Worm (Caenorhabditis elegans) whole organism, young adult: ENCODE measurements around the gene F23B2.7.

Source experiments
- F39B2.1 ChIP-seq: fragments of 200-800 bp; sonication (Bioruptor generic); IDR thresholded peaks from 2 replicates; pipeline ENCODE4 v1.3.6; 2022; ENCODE audit warnings: missing genetic modification reagents, missing genetic modification characterization, missing compliant biosample characterization
- atf-7 ChIP-seq: sonication (generic microtip); optimal IDR thresholded peaks from 2 replicates; lab custom pipeline; 2017; ENCODE audit warnings: mild to moderate bottlenecking, missing genetic modification characterization, missing compliant biosample characterization
- ceh-100 ChIP-seq: fragments of 200-800 bp; sonication (Bioruptor generic); IDR thresholded peaks from 2 replicates; pipeline ENCODE4 v1.3.6; 2022; ENCODE audit warnings: missing genetic modification reagents, missing genetic modification characterization, missing compliant biosample characterization
- ceh-40 ChIP-seq: fragments of 200-800 bp; sonication (Bioruptor generic); IDR thresholded peaks from 2 replicates; pipeline ENCODE4 v1.3.6; 2022; ENCODE audit warnings: missing genetic modification characterization, missing compliant biosample characterization
- ceh-58 ChIP-seq: fragments of 200-800 bp; sonication (Bioruptor generic); IDR thresholded peaks from 2 replicates; pipeline ENCODE4 v1.3.6; 2022; ENCODE audit warnings: missing genetic modification characterization, missing compliant biosample characterization
- lin-26 ChIP-seq: fragments of 200-800 bp; sonication (Bioruptor generic); IDR thresholded peaks from 2 replicates; pipeline ENCODE4 v1.3.6; 2022; ENCODE audit warnings: missing genetic modification reagents, missing genetic modification characterization, missing compliant biosample characterization
- madf-3 ChIP-seq: fragments of 200-800 bp; sonication (Bioruptor generic); IDR thresholded peaks from 2 replicates; pipeline ENCODE4 v1.3.6; 2022; ENCODE audit warnings: missing genetic modification reagents, missing genetic modification characterization, missing compliant biosample characterization
- nfyb-1 ChIP-seq: fragments of 200-800 bp; sonication (Bioruptor generic); IDR thresholded peaks from 2 replicates; pipeline ENCODE4 v1.3.6; 2022; ENCODE audit warnings: missing genetic modification reagents, missing genetic modification characterization, missing compliant biosample characterization
- pbrm-1 ChIP-seq: fragments of 200-800 bp; sonication (Bioruptor generic); IDR thresholded peaks from 2 replicates; pipeline ENCODE4 v1.3.6; 2022; ENCODE audit warnings: missing genetic modification reagents, missing genetic modification characterization, missing compliant biosample characterization
- pha-4 ChIP-seq: fragments of 150-350 bp; sonication (generic microtip); optimal IDR thresholded peaks from 2 replicates; lab custom pipeline; 2014; ENCODE audit warnings: missing biosample characterization, missing genetic modification reagents, missing genetic modification characterization
- sea-2 ChIP-seq: fragments of 200-800 bp; sonication (Bioruptor generic); IDR thresholded peaks from 2 replicates; pipeline ENCODE4 v1.3.6; 2022; ENCODE audit warnings: missing genetic modification characterization, missing compliant biosample characterization

DNA sequence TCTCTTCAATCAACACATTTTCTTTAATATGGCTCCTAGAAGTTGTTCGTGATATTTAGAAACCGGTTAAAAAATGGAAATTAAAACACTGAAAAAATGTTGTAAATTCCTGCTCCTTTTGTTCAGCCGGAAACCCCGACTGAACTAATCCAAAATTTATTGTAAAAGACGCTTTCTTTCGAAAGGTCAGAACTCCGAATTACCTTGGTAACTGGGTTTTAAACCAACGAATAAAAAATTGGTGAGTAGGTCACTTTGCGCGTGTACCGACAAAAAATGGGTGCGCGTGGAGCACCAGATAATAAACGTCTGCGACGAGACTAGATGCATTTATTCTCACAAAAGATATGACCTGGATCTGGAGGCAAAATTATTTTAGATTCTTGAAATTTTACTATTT lies 19.7 kb upstream of the F23B2.7 start:
- no peak for TF ChIP-seq sea-2 (GFP tag; lab: Robert Waterston, UW)
- TF ChIP-seq nfyb-1 (GFP tag; lab: Robert Waterston, UW) = no peak
- no peak for TF ChIP-seq atf-7
- TF ChIP-seq ceh-40 (GFP tag; lab: Robert Waterston, UW) = no peak
- TF ChIP-seq lin-26 (GFP tag; lab: Robert Waterston, UW) = no peak; the same call in 1 of the 2 replicates
- TF ChIP-seq pha-4 (tag; lab: Kevin White, UChicago) = no peak
- TF ChIP-seq F39B2.1 (GFP tag; lab: Robert Waterston, UW) = no peak
- no peak for TF ChIP-seq ceh-58 (GFP tag; lab: Robert Waterston, UW)
- TF ChIP-seq madf-3 (GFP tag; lab: Robert Waterston, UW) = no peak
- TF ChIP-seq ceh-100 (GFP tag; lab: Robert Waterston, UW) = no peak
- TF ChIP-seq pbrm-1 (GFP tag; lab: Robert Waterston, UW) = peak; percentile 61; the same call in 1 of the 2 replicates
